Fruit fly (Drosophila melanogaster): ENCODE measurements around the gene SP1029.
A peak's percentile ranks its signal among the peaks of the same experiment; 100 is the strongest.

Gene SP1029

dm6 chr3R:29207996-29208395 lies 42.3 kb downstream of the SP1029 start (continued):
- TF ChIP-seq Doc3 (GFP tag; IDR thresholded peaks at IDR 0.05; ENCODE audit: partially characterized antibody) (no peak), Sry-β (GFP tag; optimal IDR thresholded peaks at IDR 0.05) (no peak), CG10462 (GFP tag; optimal IDR thresholded peaks at IDR 0.05) (no peak), CG15269 (tag; optimal IDR thresholded peaks at IDR 0.05) (peak; percentile 83), CG14860 (GFP tag; IDR thresholded peaks at IDR 0.05; ENCODE audit: partially characterized antibody) (no peak), Ets97D (GFP tag; optimal IDR thresholded peaks at IDR 0.05) (no peak), ken (GFP tag; IDR thresholded peaks at IDR 0.05) (peak; percentile 56; the same call in 2 of the 3 replicates), CG11247 (GFP tag; IDR thresholded peaks at IDR 0.05) (no peak), cad (GFP tag; optimal IDR thresholded peaks at IDR 0.05) (no peak), ab (GFP tag; optimal IDR thresholded peaks at IDR 0.05) (no peak), onecut (GFP tag; IDR thresholded peaks at IDR 0.05) (peak; percentile 62), Taf1 (GFP tag; IDR thresholded peaks at IDR 0.05) (no peak), dpn (GFP tag; optimal IDR thresholded peaks at IDR 0.05) (peak; percentile 14 to 61), insv (GFP tag; optimal IDR thresholded peaks at IDR 0.05) (no peak), Lhr (GFP tag; optimal IDR thresholded peaks at IDR 0.05) (peak; percentile 17), pfk (GFP tag; optimal IDR thresholded peaks at IDR 0.05) (no peak), CG18262 (tag; optimal IDR thresholded peaks at IDR 0.05) (peak; percentile 78), nom (GFP tag; optimal IDR thresholded peaks at IDR 0.05) (no peak), dm (GFP tag; optimal IDR thresholded peaks at IDR 0.05) (peak; percentile 15), Chrac-16 (GFP tag; optimal IDR thresholded peaks at IDR 0.05) (peak; percentile 23), cato (GFP tag; optimal IDR thresholded peaks at IDR 0.05; ENCODE audit: borderline replicate concordance) (no peak), CG8388 (GFP tag; optimal IDR thresholded peaks at IDR 0.05) (peak; percentile 77), Lpt (GFP tag; optimal IDR thresholded peaks at IDR 0.05) (no peak), klu (GFP tag; IDR thresholded peaks at IDR 0.05) (no peak), CG12942 (GFP tag; optimal IDR thresholded peaks at IDR 0.05) (no peak), CG15479 (GFP tag; optimal IDR thresholded peaks at IDR 0.05) (no peak), CG9797 (GFP tag; optimal IDR thresholded peaks at IDR 0.05) (no peak), aop (GFP tag; IDR thresholded peaks at IDR 0.05) (peak; percentile 26; the same call in 1 of the 2 replicates), dimm (GFP tag; IDR thresholded peaks at IDR 0.05) (peak; percentile 34; the same call in 1 of the 2 replicates), CG32532 (GFP tag; IDR thresholded peaks at IDR 0.05) (no peak), Nf-YA (GFP tag; IDR thresholded peaks at IDR 0.05) (peak; percentile 54), gsb-n (tag; optimal IDR thresholded peaks at IDR 0.05) (peak; percentile 71), Rfx (GFP tag; IDR thresholded peaks at IDR 0.05) (peak; percentile 25; the same call in 1 of the 2 replicates), tll (GFP tag; optimal IDR thresholded peaks at IDR 0.05) (no peak), MBD-R2 (GFP tag; IDR thresholded peaks at IDR 0.05) (no peak), Side (GFP tag; optimal IDR thresholded peaks at IDR 0.05) (no peak), org-1 (GFP tag; optimal IDR thresholded peaks at IDR 0.05) (peak; percentile 50), CG3281 (GFP tag; optimal IDR thresholded peaks at IDR 0.05) (peak; percentile 27), da (GFP tag; optimal IDR thresholded peaks at IDR 0.05) (no peak), CG4820 (GFP tag; optimal IDR thresholded peaks at IDR 0.05) (peak; percentile 47), wor (GFP tag; IDR thresholded peaks at IDR 0.05) (0 out of 2 replicates have a peak, but pooled peaks have one; percentile 21), CG5180 (GFP tag; optimal IDR thresholded peaks at IDR 0.05) (peak; percentile 58), Fer3 (tag; optimal IDR thresholded peaks at IDR 0.05) (peak; percentile 56), cas (GFP tag; IDR thresholded peaks at IDR 0.05) (no peak), pan (optimal IDR thresholded peaks at IDR 0.05) (no peak), pan (GFP tag; optimal IDR thresholded peaks at IDR 0.05 in 1 of 2, IDR thresholded peaks at IDR 0.05 in 1 of 2) (peak in 1 of 2 experiments; percentile 77), CG17385 (GFP tag; optimal IDR thresholded peaks at IDR 0.05) (peak; percentile 71), CG2120 (GFP tag; optimal IDR thresholded peaks at IDR 0.05) (peak; percentile 5), CG12659 (GFP tag; optimal IDR thresholded peaks at IDR 0.05) (peak; percentile 68), Dp (GFP tag; optimal IDR thresholded peaks at IDR 0.05) (no peak), Rx (GFP tag; IDR thresholded peaks at IDR 0.05) (peak; percentile 68)
